Worm (Caenorhabditis elegans) whole organism, early embryonic: ENCODE measurements around the gene tre-3.

Source experiments
- ama-1 ChIP-seq: fragments of 150-350 bp; optimal IDR thresholded peaks from 2 replicates; lab custom pipeline; 2014
- ets-7 ChIP-seq: sonication (generic microtip); optimal IDR thresholded peaks from 2 replicates; lab custom pipeline; 2016; ENCODE audit warnings: missing genotype, missing genetic modification characterization, missing compliant biosample characterization
- flt-1 ChIP-seq: fragments of 200-800 bp; sonication (Bioruptor generic); IDR thresholded peaks from 2 replicates; pipeline ENCODE4 v1.3.6; 2022; ENCODE audit warnings: missing genetic modification characterization, missing compliant biosample characterization
- hmg-4 ChIP-seq: fragments of 200-800 bp; sonication (Bioruptor generic); optimal IDR thresholded peaks from 2 replicates; lab custom pipeline; 2018; ENCODE audit warnings: mild to moderate bottlenecking, missing genetic modification characterization, missing compliant biosample characterization
- hnd-1 ChIP-seq: sonication (generic microtip); optimal IDR thresholded peaks from 2 replicates; lab custom pipeline; 2016; ENCODE audit warnings: missing genetic modification characterization, missing compliant biosample characterization
- pes-1 ChIP-seq: fragments of 200-800 bp; sonication (Bioruptor generic); IDR thresholded peaks from 2 replicates; pipeline ENCODE4 v1.3.6; 2022; ENCODE audit warnings: missing genetic modification reagents, missing genetic modification characterization, missing compliant biosample characterization
- sea-1 ChIP-seq: fragments of 200-800 bp; sonication (Bioruptor generic); conservative IDR thresholded peaks from 2 replicates; pipeline ENCODE4 v1.3.6; 2022; ENCODE audit warnings: missing genetic modification characterization, missing compliant biosample characterization
- tbx-11 ChIP-seq: fragments of 200-800 bp; sonication (Bioruptor generic); IDR thresholded peaks from 2 replicates; pipeline ENCODE4 v1.3.6; 2022; ENCODE audit warnings: missing genetic modification characterization, missing compliant biosample characterization
- tra-4 ChIP-seq: sonication (generic microtip); optimal IDR thresholded peaks from 2 replicates; lab custom pipeline; 2017; ENCODE audit warnings: missing genetic modification characterization, missing compliant biosample characterization

DNA sequence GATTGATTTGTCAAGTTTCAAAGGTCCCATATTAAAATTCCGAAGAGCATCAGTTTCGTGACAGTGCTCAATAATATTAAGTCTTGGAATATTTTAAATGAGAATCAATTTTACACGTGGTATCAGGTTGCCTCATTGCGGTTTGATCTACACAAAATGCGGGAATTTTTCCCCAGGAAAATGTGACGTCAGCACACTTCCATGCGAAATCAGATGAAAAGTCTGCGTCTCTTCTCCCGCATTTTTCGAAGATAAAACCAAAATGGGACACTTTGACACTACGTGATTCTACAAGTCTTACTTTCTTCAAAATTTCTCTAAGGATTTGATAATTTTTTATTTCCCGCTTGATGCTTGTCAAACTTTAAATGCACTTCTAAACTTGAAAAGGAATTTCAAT lies 7.2 kb upstream of the tre-3 start:
- TF ChIP-seq ama-1 (lab: Kevin White, UChicago) (no peak), hmg-4 (GFP tag; lab: Kevin White, UChicago) (no peak), tra-4 (no peak), flt-1 (GFP tag; lab: Robert Waterston, UW) (no peak), hnd-1 (tag; lab: Kevin White, UChicago) (no peak), tbx-11 (GFP tag; lab: Robert Waterston, UW) (no peak), sea-1 (GFP tag; lab: Robert Waterston, UW) (no peak), pes-1 (no peak), ets-7 (tag; lab: Kevin White, UChicago) (no peak)
